Fruit fly (Drosophila melanogaster) whole organism: ENCODE measurements around the gene CG2225.

Experiments
- CG8478 ChIP-seq: fragments of >200 bp; optimal IDR thresholded peaks from 2 replicates; lab custom pipeline; 2018; ENCODE audit warnings: inconsistent platforms
- Dll ChIP-seq: fragments of >200 bp; optimal IDR thresholded peaks from 2 replicates; lab custom pipeline; 2017
- EcR ChIP-seq, 2 experiments: fragments of >200 bp; optimal IDR thresholded peaks; 2 replicates each; lab custom pipeline; 2017; ENCODE audit warnings: missing biosample characterization in 2 of 2, missing genetic modification characterization in 2 of 2, missing genetic modification reagents in 2 of 2
- pan ChIP-seq: fragments of >200 bp; optimal IDR thresholded peaks from 2 replicates; lab custom pipeline; 2017
- psq ChIP-seq: fragments of >200 bp; optimal IDR thresholded peaks from 2 replicates; lab custom pipeline; 2017
- usp ChIP-seq: fragments of >200 bp; optimal IDR thresholded peaks from 2 replicates; lab custom pipeline; 2017; ENCODE audit warnings: missing biosample characterization, missing genetic modification characterization, mixed read lengths

CG2225 gene

dm6 chr2L:21632032-21632587 is 45.2 kb downstream of the CG2225 start, which contains the start of gene Ac3:
TSS of gene Ac3 (plus strand) at chr2L:21632587.
- no peak for TF ChIP-seq EcR (GFP tag; optimal IDR thresholded peaks at IDR 0.05; lab: Kevin White, UChicago)
- no peak for TF ChIP-seq pan (lab: Kevin White, UChicago)
- no peak for TF ChIP-seq psq
- TF ChIP-seq usp = no peak
- TF ChIP-seq CG8478 (lab: Kevin White, UChicago) = no peak
- TF ChIP-seq Dll (lab: Kevin White, UChicago) = no peak

dm6 chr2L:21630563-21630817 is 46.8 kb downstream of the CG2225 start:
- TF ChIP-seq usp (no peak), psq (no peak), pan (lab: Kevin White, UChicago) (no peak), CG8478 (lab: Kevin White, UChicago) (no peak), EcR (GFP tag; optimal IDR thresholded peaks at IDR 0.05; lab: Kevin White, UChicago) (no peak), Dll (lab: Kevin White, UChicago) (no peak)

dm6 chr2L:21629814-21630562 is 47.3 kb downstream of the CG2225 start, which contains the start of gene Df31:
TSS of gene Df31 (minus strand) at chr2L:21629932.
- TF ChIP-seq pan (lab: Kevin White, UChicago) = no peak
- no peak for TF ChIP-seq Dll (lab: Kevin White, UChicago)
- no peak for TF ChIP-seq EcR (GFP tag; optimal IDR thresholded peaks at IDR 0.05; lab: Kevin White, UChicago)
- TF ChIP-seq usp = no peak
- no peak for TF ChIP-seq psq
- no peak for TF ChIP-seq CG8478 (lab: Kevin White, UChicago)

- TF ChIP-seq psq (no peak), CG8478 (lab: Kevin White, UChicago) (peak; percentile 87)
Observed at dm6 chr2L:21629149-21629813, 48.0 kb downstream of the CG2225 start.

dm6 chr2L:21628533-21628932 is 48.8 kb downstream of the CG2225 start:
- TF ChIP-seq psq = no peak
- peak in 1 of 2 experiments; percentile 34 for TF ChIP-seq EcR (GFP tag; optimal IDR thresholded peaks at IDR 0.05; lab: Kevin White, UChicago)

dm6 chr2L:21627957-21628356 is 49.4 kb downstream of the CG2225 start:
- TF ChIP-seq CG8478 (lab: Kevin White, UChicago) (no peak), pan (lab: Kevin White, UChicago) (no peak), psq (no peak), Dll (lab: Kevin White, UChicago) (no peak), EcR (GFP tag; optimal IDR thresholded peaks at IDR 0.05; lab: Kevin White, UChicago) (no peak), usp (no peak)

dm6 chr2L:21624472-21624787 is 52.9 kb downstream of the CG2225 start:
- TF ChIP-seq CG8478 (lab: Kevin White, UChicago) (no peak), EcR (GFP tag; optimal IDR thresholded peaks at IDR 0.05; lab: Kevin White, UChicago) (no peak), Dll (lab: Kevin White, UChicago) (no peak), usp (no peak), psq (no peak), pan (lab: Kevin White, UChicago) (no peak)

dm6 chr2L:21623685-21624471 is 53.5 kb downstream of the CG2225 start, which contains the start of gene CG2201:
TSS of gene CG2201 (minus strand) at chr2L:21624080.
- TF ChIP-seq usp (no peak), CG8478 (lab: Kevin White, UChicago) (no peak), pan (lab: Kevin White, UChicago) (no peak), psq (no peak), Dll (lab: Kevin White, UChicago) (no peak), EcR (GFP tag; optimal IDR thresholded peaks at IDR 0.05; lab: Kevin White, UChicago) (no peak)

- TF ChIP-seq pan (lab: Kevin White, UChicago) (no peak), EcR (GFP tag; optimal IDR thresholded peaks at IDR 0.05; lab: Kevin White, UChicago) (no peak), CG8478 (lab: Kevin White, UChicago) (no peak), usp (no peak), psq (no peak), Dll (lab: Kevin White, UChicago) (no peak)
Observed at dm6 chr2L:21622709-21623684, 54.3 kb downstream of the CG2225 start.

dm6 chr2L:21622062-21622589 is 55.2 kb downstream of the CG2225 start:
- TF ChIP-seq Dll (lab: Kevin White, UChicago) (no peak), pan (lab: Kevin White, UChicago) (no peak), usp (no peak), CG8478 (lab: Kevin White, UChicago) (no peak), psq (no peak), EcR (GFP tag; optimal IDR thresholded peaks at IDR 0.05; lab: Kevin White, UChicago) (no peak)

- TF ChIP-seq EcR (GFP tag; optimal IDR thresholded peaks at IDR 0.05; lab: Kevin White, UChicago) (no peak), Dll (lab: Kevin White, UChicago) (no peak), pan (lab: Kevin White, UChicago) (no peak), usp (no peak), psq (no peak), CG8478 (lab: Kevin White, UChicago) (no peak)
Observed at dm6 chr2L:21620527-21620926, 56.8 kb downstream of the CG2225 start.
